Worm (Caenorhabditis elegans): ENCODE data around the gene srg-15.

The srg-15 gene

DNA sequence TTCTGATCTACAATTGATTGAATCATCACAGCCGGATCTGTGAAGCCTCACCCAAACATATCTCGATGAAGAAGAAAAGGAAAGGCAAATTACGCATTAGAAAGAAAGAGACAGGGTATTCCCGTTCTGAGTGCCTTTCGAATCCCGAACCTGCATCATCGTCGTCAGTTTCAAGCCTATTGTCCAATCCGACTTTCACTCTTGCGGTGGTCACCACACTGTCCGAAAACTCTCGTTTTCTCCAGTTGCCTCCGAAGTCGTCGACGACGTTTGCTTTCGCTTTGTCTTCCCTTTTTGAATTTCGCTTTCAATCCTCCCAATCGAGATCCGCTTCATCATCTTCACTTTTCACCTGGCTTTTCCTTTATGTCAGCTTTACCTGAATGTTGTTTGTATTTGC, 38.9 kb upstream of the srg-15 start:
- TF ChIP-seq daf-12 (tag; optimal IDR thresholded peaks at IDR 0.05) (no peak), nhr-41 (GFP tag; IDR thresholded peaks at IDR 0.05) (no peak), mxl-2 (GFP tag; conservative IDR thresholded peaks at IDR 0.05) (no peak), ceh-62 (tag; optimal IDR thresholded peaks at IDR 0.05) (no peak), ztf-11 (tag; optimal IDR thresholded peaks at IDR 0.05) (no peak), lin-29 (GFP tag; IDR thresholded peaks at IDR 0.05) (no peak), Y48G9A.11 (GFP tag; IDR thresholded peaks at IDR 0.05) (no peak), R02D3.7 (tag; optimal IDR thresholded peaks at IDR 0.05) (no peak), cey-2 (tag; optimal IDR thresholded peaks at IDR 0.05; ENCODE audit: borderline replicate concordance, insufficient read depth) (no peak), hlh-11 (tag; optimal IDR thresholded peaks at IDR 0.05) (peak; percentile 40), gei-8 (GFP tag; optimal IDR thresholded peaks at IDR 0.05) (no peak), spr-3 (GFP tag; optimal IDR thresholded peaks at IDR 0.05) (no peak), daf-16 (GFP tag; optimal IDR thresholded peaks at IDR 0.05) (no peak), daf-16 (tag; optimal IDR thresholded peaks at IDR 0.05) (no peak), duxl-1 (tag; optimal IDR thresholded peaks at IDR 0.05; ENCODE audit: poor library complexity) (no peak), lin-13 (GFP tag; optimal IDR thresholded peaks at IDR 0.05) (no peak), nhr-111 (GFP tag; optimal IDR thresholded peaks at IDR 0.05) (no peak), unc-62 (GFP tag; optimal IDR thresholded peaks at IDR 0.05 in 1 of 2) (peak in 1 of 2 experiments; percentile 66), unc-62 (tag; optimal IDR thresholded peaks at IDR 0.05) (no peak), Y105C5A.15 (GFP tag; IDR thresholded peaks at IDR 0.05) (no peak), Y75B8A.6 (GFP tag; IDR thresholded peaks at IDR 0.05) (no peak), rbr-2 (tag; optimal IDR thresholded peaks at IDR 0.05) (no peak), mxl-3 (GFP tag; optimal IDR thresholded peaks at IDR 0.05) (peak; percentile 18), lim-7 (GFP tag; IDR thresholded peaks at IDR 0.05) (no peak), vab-7 (GFP tag; IDR thresholded peaks at IDR 0.05) (no peak), daf-8 (GFP tag; IDR thresholded peaks at IDR 0.05) (no peak), dmd-8 (GFP tag; IDR thresholded peaks at IDR 0.05) (no peak), madf-9 (GFP tag; conservative IDR thresholded peaks at IDR 0.05) (no peak)

DNA sequence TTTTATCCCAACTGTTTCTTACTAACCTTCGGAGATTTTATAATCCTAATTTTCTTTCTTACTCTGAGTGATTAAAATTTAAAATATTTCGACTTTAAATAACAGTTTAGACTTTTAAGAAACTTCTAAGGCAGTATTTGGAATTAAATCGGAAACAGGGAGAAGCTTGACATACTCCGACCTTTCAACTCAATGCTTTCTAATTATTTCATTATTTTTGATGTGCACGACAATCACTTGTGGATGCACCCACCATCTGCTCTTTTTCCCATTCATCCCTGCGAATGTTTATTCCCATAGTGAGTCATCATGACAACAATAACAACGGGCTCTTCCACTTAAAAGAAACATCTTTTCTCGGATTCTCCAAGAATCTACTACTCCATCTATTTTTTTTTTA, 38.4 kb upstream of the srg-15 start:
- TF ChIP-seq Y75B8A.6 (GFP tag; IDR thresholded peaks at IDR 0.05), result no peak

ce11 chrII:8747939-8748352, 37.7 kb upstream of the srg-15 start:
- TF ChIP-seq lir-3 (tag; optimal IDR thresholded peaks at IDR 0.05) (no peak), hlh-11 (tag; optimal IDR thresholded peaks at IDR 0.05) (peak; percentile 33), ztf-7 (tag; optimal IDR thresholded peaks at IDR 0.05) (peak; percentile 10), mxl-3 (GFP tag; optimal IDR thresholded peaks at IDR 0.05) (peak; percentile 7), dve-1 (tag; optimal IDR thresholded peaks at IDR 0.05; ENCODE audit: insufficient read depth) (peak; percentile 52), unc-130 (GFP tag; optimal IDR thresholded peaks at IDR 0.05) (no peak), hlh-30 (tag; optimal IDR thresholded peaks at IDR 0.05; ENCODE audit: insufficient read depth) (peak; percentile 31), daf-16 (GFP tag; optimal IDR thresholded peaks at IDR 0.05) (peak in 1 of 2 experiments; percentile 82), daf-16 (tag; optimal IDR thresholded peaks at IDR 0.05) (peak; percentile 98), lin-29 (GFP tag; IDR thresholded peaks at IDR 0.05) (no peak), zip-2 (tag; optimal IDR thresholded peaks at IDR 0.05) (no peak), set-16 (GFP tag; IDR thresholded peaks at IDR 0.05) (peak; percentile 49), F10B5.3 (tag; optimal IDR thresholded peaks at IDR 0.05) (no peak), mdl-1 (tag; optimal IDR thresholded peaks at IDR 0.05) (peak in 1 of 2 experiments; percentile 24), nhr-28 (tag; optimal IDR thresholded peaks at IDR 0.05) (peak; percentile 38), daf-19 (GFP tag; conservative IDR thresholded peaks at IDR 0.05) (0 out of 2 replicates have a peak, but pooled peaks have one; percentile 11), egl-43 (GFP tag; IDR thresholded peaks at IDR 0.05) (0 out of 2 replicates have a peak, but pooled peaks have one; percentile 71), T26A8.4 (GFP tag; IDR thresholded peaks at IDR 0.05) (peak; percentile 14; the same call in 1 of the 2 replicates), hif-1 (tag; optimal IDR thresholded peaks at IDR 0.05) (peak in 1 of 2 experiments; percentile 33)

Measured in whole organism, L4 larva.